Worm (Caenorhabditis elegans) whole organism, L2 larva: ENCODE measurements around the gene T02C12.5.

Source experiments
- C34F6.9 ChIP-seq: fragments of 150-350 bp; optimal IDR thresholded peaks from 2 replicates; lab custom pipeline; 2014; ENCODE audit warnings: missing biosample characterization, missing genetic modification characterization
- F13H6.1 ChIP-seq: sonication (generic microtip); optimal IDR thresholded peaks from 2 replicates; lab custom pipeline; 2016; ENCODE audit warnings: missing genetic modification characterization, missing compliant biosample characterization
- R02D3.7 ChIP-seq: fragments of 150-350 bp; optimal IDR thresholded peaks from 2 replicates; lab custom pipeline; 2014; ENCODE audit warnings: missing biosample characterization, missing genetic modification characterization
- ZK546.5 ChIP-seq: sonication (generic microtip); optimal IDR thresholded peaks from 2 replicates; lab custom pipeline; 2017; ENCODE audit warnings: missing biosample characterization, missing genetic modification characterization
- alr-1 ChIP-seq: fragments of 150-350 bp; optimal IDR thresholded peaks from 2 replicates; lab custom pipeline; 2014; ENCODE audit warnings: missing biosample characterization, missing genetic modification characterization
- aly-2 ChIP-seq: fragments of 150-350 bp; optimal IDR thresholded peaks from 2 replicates; lab custom pipeline; 2014; ENCODE audit warnings: missing biosample characterization, missing genetic modification characterization
- blmp-1 ChIP-seq: sonication (generic microtip); optimal IDR thresholded peaks from 2 replicates; lab custom pipeline; 2017; ENCODE audit warnings: missing genetic modification characterization, mild to moderate bottlenecking, missing compliant biosample characterization, antibody characterized with exemption, moderate library complexity; ENCODE audit not compliant: insufficient read depth
- ceh-16 ChIP-seq: fragments of 150-350 bp; optimal IDR thresholded peaks from 2 replicates; lab custom pipeline; 2014; ENCODE audit warnings: missing biosample characterization, missing genetic modification characterization
- ceh-82 ChIP-seq: fragments of 150-350 bp; optimal IDR thresholded peaks from 2 replicates; lab custom pipeline; 2014; ENCODE audit warnings: missing biosample characterization, missing genetic modification characterization
- crh-2 ChIP-seq: sonication (generic microtip); optimal IDR thresholded peaks from 2 replicates; lab custom pipeline; 2017; ENCODE audit warnings: missing biosample characterization, missing genetic modification characterization
- egl-27 ChIP-seq: sonication (generic microtip); optimal IDR thresholded peaks from 3 replicates; lab custom pipeline; 2017; ENCODE audit warnings: missing biosample characterization, missing genetic modification reagents, missing genetic modification characterization
- elt-1 ChIP-seq: fragments of 150-350 bp; optimal IDR thresholded peaks from 2 replicates; lab custom pipeline; 2014; ENCODE audit warnings: missing biosample characterization, missing genetic modification characterization
- elt-3 ChIP-seq: sonication (generic microtip); optimal IDR thresholded peaks from 2 replicates; lab custom pipeline; 2017; ENCODE audit warnings: missing biosample characterization, missing genetic modification characterization
- fos-1 ChIP-seq: fragments of 150-350 bp; optimal IDR thresholded peaks from 2 replicates; lab custom pipeline; 2014; ENCODE audit warnings: missing biosample characterization, missing genetic modification characterization
- lin-13 ChIP-seq: fragments of 150-350 bp; optimal IDR thresholded peaks from 2 replicates; lab custom pipeline; 2014; ENCODE audit warnings: missing biosample characterization, missing genetic modification reagents, missing genetic modification characterization
- lin-39 ChIP-seq: fragments of 150-350 bp; optimal IDR thresholded peaks from 2 replicates; lab custom pipeline; 2014; ENCODE audit warnings: missing biosample characterization, missing genetic modification reagents, missing genetic modification characterization
- lsy-2 ChIP-seq, 2 experiments: fragments of 150-350 bp in 1 of 2; sonication (generic microtip) in 1 of 2; optimal IDR thresholded peaks; 2 replicates each; lab custom pipeline; 2014 to 2017; ENCODE audit warnings: missing biosample characterization in 2 of 2, missing genetic modification characterization in 2 of 2
- mab-5 ChIP-seq: fragments of 150-350 bp; optimal IDR thresholded peaks from 2 replicates; lab custom pipeline; 2014; ENCODE audit warnings: missing biosample characterization, missing genetic modification characterization
- nhr-12 ChIP-seq: fragments of 150-350 bp; optimal IDR thresholded peaks from 2 replicates; lab custom pipeline; 2014; ENCODE audit warnings: missing biosample characterization, missing genetic modification characterization
- nhr-129 ChIP-seq: fragments of 150-350 bp; optimal IDR thresholded peaks from 2 replicates; lab custom pipeline; 2014; ENCODE audit warnings: missing biosample characterization, missing genetic modification characterization
- nhr-21 ChIP-seq: fragments of 150-350 bp; optimal IDR thresholded peaks from 2 replicates; lab custom pipeline; 2014; ENCODE audit warnings: missing biosample characterization, missing genetic modification characterization
- nhr-237 ChIP-seq: fragments of 150-350 bp; optimal IDR thresholded peaks from 2 replicates; lab custom pipeline; 2014; ENCODE audit warnings: missing biosample characterization, missing genetic modification characterization
- nhr-25 ChIP-seq: fragments of 150-350 bp; sonication (generic microtip); optimal IDR thresholded peaks from 3 replicates; lab custom pipeline; 2014; ENCODE audit warnings: missing biosample characterization, missing genetic modification characterization
- peb-1 ChIP-seq: fragments of 150-350 bp; optimal IDR thresholded peaks from 2 replicates; lab custom pipeline; 2014; ENCODE audit warnings: missing biosample characterization, missing genetic modification characterization
- sem-4 ChIP-seq: fragments of 150-350 bp; optimal IDR thresholded peaks from 2 replicates; lab custom pipeline; 2014; ENCODE audit warnings: missing biosample characterization, missing genetic modification reagents, missing genetic modification characterization
- skn-1 ChIP-seq: sonication (generic microtip); optimal IDR thresholded peaks from 2 replicates; lab custom pipeline; 2017; ENCODE audit warnings: missing biosample characterization, missing genetic modification characterization
- sma-3 ChIP-seq: sonication (generic microtip); optimal IDR thresholded peaks from 2 replicates; lab custom pipeline; 2016; ENCODE audit warnings: missing genetic modification reagents, missing genetic modification characterization, missing compliant biosample characterization
- sma-9 ChIP-seq, 2 experiments: fragments of 150-350 bp in 1 of 2; sonication (generic microtip) in 1 of 2; optimal IDR thresholded peaks; 2 replicates each; lab custom pipeline; 2014 to 2016; ENCODE audit warnings: missing genetic modification characterization in 2 of 2, mild to moderate bottlenecking in 1 of 2, missing biosample characterization in 1 of 2, missing compliant biosample characterization in 1 of 2, missing genetic modification reagents in 1 of 2, moderate library complexity in 1 of 2
- unc-39 ChIP-seq: fragments of 150-350 bp; optimal IDR thresholded peaks from 2 replicates; lab custom pipeline; 2014; ENCODE audit warnings: missing biosample characterization, missing genetic modification characterization
- unc-55 ChIP-seq: fragments of 150-350 bp; sonication (generic microtip); optimal IDR thresholded peaks from 3 replicates; lab custom pipeline; 2014; ENCODE audit warnings: missing biosample characterization, missing genetic modification reagents, missing genetic modification characterization
- zag-1 ChIP-seq: fragments of 150-350 bp; optimal IDR thresholded peaks from 2 replicates; lab custom pipeline; 2014; ENCODE audit warnings: missing biosample characterization, missing genetic modification characterization
- ztf-1 ChIP-seq: fragments of 200-800 bp; sonication (Bioruptor generic); conservative IDR thresholded peaks from 2 replicates; pipeline ENCODE4 v1.3.6; 2022; ENCODE audit warnings: missing genetic modification characterization, missing compliant biosample characterization
- ztf-4 ChIP-seq: fragments of 150-350 bp; optimal IDR thresholded peaks from 2 replicates; lab custom pipeline; 2014; ENCODE audit warnings: missing biosample characterization, missing genetic modification characterization

T02C12.5 gene

ce11 chrIII:4017527-4017926 lies 10.4 kb downstream of the T02C12.5 start, which contains the start of gene tbb-2:
Gene tbb-2, minus strand, starts transcription at chrIII:4017627.
- TF ChIP-seq blmp-1 (tag; lab: Kevin White, UChicago) (no peak), ztf-4 (tag; lab: Kevin White, UChicago) (no peak), egl-27 (tag; lab: Kevin White, UChicago) (no peak)

ce11 chrIII:4015382-4015986 lies 12.5 kb downstream of the T02C12.5 start:
- TF ChIP-seq lsy-2 (tag; optimal IDR thresholded peaks at IDR 0.05; lab: Kevin White, UChicago) (peak in 1 of 2 experiments; percentile 43), ceh-82 (tag; lab: Kevin White, UChicago) (no peak), mab-5 (tag; lab: Kevin White, UChicago) (no peak), sma-3 (GFP tag; lab: Kevin White, UChicago) (peak; percentile 26), nhr-25 (tag; lab: Kevin White, UChicago) (peak; percentile 70), nhr-12 (tag; lab: Kevin White, UChicago) (peak; percentile 67), C34F6.9 (tag; lab: Kevin White, UChicago) (no peak), lin-13 (no peak), egl-27 (tag; lab: Kevin White, UChicago) (peak; percentile 19), aly-2 (peak; percentile 46), nhr-21 (tag; lab: Kevin White, UChicago) (peak; percentile 27), skn-1 (tag; lab: Kevin White, UChicago) (no peak), unc-55 (GFP tag; lab: Kevin White, UChicago) (peak; percentile 11), nhr-237 (tag; lab: Kevin White, UChicago) (peak; percentile 33)

- TF ChIP-seq lin-13 = no peak
- no peak for TF ChIP-seq sma-9 (GFP tag; optimal IDR thresholded peaks at IDR 0.05; lab: Kevin White, UChicago)
- TF ChIP-seq sma-9 (tag; optimal IDR thresholded peaks at IDR 0.05; lab: Kevin White, UChicago) = no peak
- no peak for TF ChIP-seq egl-27 (tag; lab: Kevin White, UChicago)
- no peak for TF ChIP-seq nhr-129 (tag; lab: Kevin White, UChicago)
- TF ChIP-seq elt-3 = no peak
- TF ChIP-seq crh-2 (tag; lab: Kevin White, UChicago) = no peak
- TF ChIP-seq peb-1 (tag; lab: Kevin White, UChicago) = no peak
- no peak for TF ChIP-seq lin-39
- no peak for TF ChIP-seq blmp-1 (tag; lab: Kevin White, UChicago)
- no peak for TF ChIP-seq zag-1 (tag; lab: Kevin White, UChicago)
- no peak for TF ChIP-seq ztf-1 (GFP tag; lab: Robert Waterston, UW)
- no peak for TF ChIP-seq ZK546.5
- no peak for TF ChIP-seq elt-1 (tag; lab: Kevin White, UChicago)
These were observed 14.9 kb downstream of the T02C12.5 start for ce11 chrIII:4013061-4013460.

ce11 chrIII:4012036-4012435 lies 15.9 kb downstream of the T02C12.5 start, which contains the start of gene C36E8.4:
Gene C36E8.4, plus strand, starts transcription at chrIII:4012336.
- no peak for TF ChIP-seq alr-1 (tag; lab: Kevin White, UChicago)
- TF ChIP-seq lsy-2 (tag; optimal IDR thresholded peaks at IDR 0.05; lab: Kevin White, UChicago) = no peak
- TF ChIP-seq R02D3.7 (tag; lab: Kevin White, UChicago) = no peak

- no peak for TF ChIP-seq F13H6.1 (tag; lab: Kevin White, UChicago)
- peak; percentile 84 for TF ChIP-seq fos-1 (tag; lab: Kevin White, UChicago)
- no peak for TF ChIP-seq sem-4 (tag; lab: Kevin White, UChicago)
- TF ChIP-seq, all 48 proteins: peak for 1
These were observed 17.0 kb downstream of the T02C12.5 start for ce11 chrIII:4010987-4011386.

- TF ChIP-seq egl-27 (tag; lab: Kevin White, UChicago) (peak; percentile 13), lsy-2 (tag; optimal IDR thresholded peaks at IDR 0.05; lab: Kevin White, UChicago) (peak in 1 of 2 experiments; percentile 43), sma-3 (GFP tag; lab: Kevin White, UChicago) (peak; percentile 5), nhr-25 (tag; lab: Kevin White, UChicago) (peak; percentile 7), unc-55 (GFP tag; lab: Kevin White, UChicago) (no peak), elt-1 (tag; lab: Kevin White, UChicago) (no peak), nhr-21 (tag; lab: Kevin White, UChicago) (no peak), nhr-129 (tag; lab: Kevin White, UChicago) (peak; percentile 13), unc-39 (tag; lab: Kevin White, UChicago) (no peak), skn-1 (tag; lab: Kevin White, UChicago) (no peak), ceh-16 (tag; lab: Kevin White, UChicago) (peak; percentile 37), fos-1 (tag; lab: Kevin White, UChicago) (peak; percentile 7)
These were observed 17.8 kb downstream of the T02C12.5 start for ce11 chrIII:4010168-4010567.
